Worm (Caenorhabditis elegans): Measurements from ENCODE around the gene K11D9.3.

- no peak for TF ChIP-seq pha-4 (tag; optimal IDR thresholded peaks at IDR 0.05)
- TF ChIP-seq dmd-4 (tag; optimal IDR thresholded peaks at IDR 0.05; ENCODE audit: borderline replicate concordance) = no peak
- no peak for TF ChIP-seq pqm-1 (tag; optimal IDR thresholded peaks at IDR 0.05)
- TF ChIP-seq ceh-2 (tag; optimal IDR thresholded peaks at IDR 0.05) = peak; percentile 23
- TF ChIP-seq madf-2 (tag; optimal IDR thresholded peaks at IDR 0.05) = no peak
- TF ChIP-seq ceh-48 (tag; optimal IDR thresholded peaks at IDR 0.05) = peak; percentile 44
- no peak for TF ChIP-seq lim-6 (tag; optimal IDR thresholded peaks at IDR 0.05)
- TF ChIP-seq pat-9 (tag; optimal IDR thresholded peaks at IDR 0.05) = no peak
These were observed 16.4 kb upstream of the K11D9.3 start for ce11 chrIII:10818364-10818763.
